Worm (Caenorhabditis elegans) whole organism, L2 larva: ENCODE measurements around the gene Y17G9B.8.

ENCODE experiments used
- blmp-1 ChIP-seq: sonication (generic microtip); optimal IDR thresholded peaks from 2 replicates; lab custom pipeline; 2017; ENCODE audit warnings: missing genetic modification characterization, mild to moderate bottlenecking, missing compliant biosample characterization, antibody characterized with exemption, moderate library complexity; ENCODE audit not compliant: insufficient read depth
- crh-2 ChIP-seq: sonication (generic microtip); optimal IDR thresholded peaks from 2 replicates; lab custom pipeline; 2017; ENCODE audit warnings: missing biosample characterization, missing genetic modification characterization
- dmd-4 ChIP-seq: sonication (generic microtip); optimal IDR thresholded peaks from 2 replicates; lab custom pipeline; 2017; ENCODE audit warnings: missing biosample characterization, missing genetic modification characterization
- fos-1 ChIP-seq: fragments of 150-350 bp; optimal IDR thresholded peaks from 2 replicates; lab custom pipeline; 2014; ENCODE audit warnings: missing biosample characterization, missing genetic modification characterization
- gmeb-1 ChIP-seq: fragments of 150-350 bp; optimal IDR thresholded peaks from 2 replicates; lab custom pipeline; 2014; ENCODE audit warnings: missing biosample characterization, missing genetic modification characterization
- lsy-2 ChIP-seq, 2 experiments: fragments of 150-350 bp in 1 of 2; sonication (generic microtip) in 1 of 2; optimal IDR thresholded peaks; 2 replicates each; lab custom pipeline; 2014 to 2017; ENCODE audit warnings: missing biosample characterization in 2 of 2, missing genetic modification characterization in 2 of 2
- nhr-12 ChIP-seq: fragments of 150-350 bp; optimal IDR thresholded peaks from 2 replicates; lab custom pipeline; 2014; ENCODE audit warnings: missing biosample characterization, missing genetic modification characterization
- nhr-237 ChIP-seq: fragments of 150-350 bp; optimal IDR thresholded peaks from 2 replicates; lab custom pipeline; 2014; ENCODE audit warnings: missing biosample characterization, missing genetic modification characterization
- nhr-77 ChIP-seq: fragments of 150-350 bp; optimal IDR thresholded peaks from 2 replicates; lab custom pipeline; 2014; ENCODE audit warnings: missing biosample characterization, missing genetic modification characterization
- snpc-4 ChIP-seq: fragments of 150-350 bp; optimal IDR thresholded peaks from 2 replicates; lab custom pipeline; 2014; ENCODE audit warnings: missing biosample characterization, missing genetic modification characterization
- unc-62 ChIP-seq: fragments of 150-350 bp; optimal IDR thresholded peaks from 2 replicates; lab custom pipeline; 2014; ENCODE audit warnings: missing biosample characterization, missing genetic modification reagents, missing genetic modification characterization

DNA sequence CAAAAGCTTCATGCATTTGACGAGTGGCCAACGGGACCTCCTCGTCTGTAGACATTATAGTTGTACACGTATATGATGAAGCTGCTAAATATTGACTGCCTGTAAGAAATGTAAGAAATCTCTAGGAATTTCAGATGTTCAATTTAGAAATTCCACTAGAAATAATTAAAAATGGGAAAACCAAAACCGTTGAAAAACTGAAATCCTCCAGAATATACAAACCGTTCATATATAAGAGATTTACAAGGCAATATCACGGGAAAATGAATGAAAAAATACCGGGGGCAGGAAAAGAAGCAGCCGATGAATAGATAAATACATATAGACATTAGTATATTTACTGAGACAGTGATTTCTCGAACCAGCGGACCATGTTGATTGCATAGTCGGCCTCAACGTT lies 43.9 kb upstream of the Y17G9B.8 start, which contains the start of gene dpf-7:
- TF ChIP-seq snpc-4 (tag; lab: Kevin White, UChicago) (no peak), gmeb-1 (tag; lab: Kevin White, UChicago) (no peak), nhr-77 (tag; lab: Kevin White, UChicago) (no peak), dmd-4 (no peak), nhr-12 (tag; lab: Kevin White, UChicago) (no peak), fos-1 (no peak), nhr-237 (tag; lab: Kevin White, UChicago) (no peak), unc-62 (no peak), lsy-2 (tag; optimal IDR thresholded peaks at IDR 0.05; lab: Kevin White, UChicago) (no peak), blmp-1 (tag; lab: Kevin White, UChicago) (no peak), crh-2 (tag; lab: Kevin White, UChicago) (no peak)
